Fruit fly (Drosophila melanogaster) whole organism, prepupa: ENCODE results near the gene CG31626.

Source experiments
- Blimp-1 ChIP-seq: fragments of 200-800 bp; sonication (Bioruptor generic); optimal IDR thresholded peaks from 3 replicates; lab custom pipeline; 2017; ENCODE audit warnings: missing biosample characterization, missing genetic modification characterization, mild to moderate bottlenecking, moderate library complexity, missing genetic modification reagents
- CG10669 ChIP-seq: fragments of 200-800 bp; sonication (Bioruptor generic); optimal IDR thresholded peaks from 3 replicates; lab custom pipeline; 2018; ENCODE audit warnings: missing biosample characterization, mild to moderate bottlenecking, missing genetic modification characterization, moderate library complexity
- CG11294 ChIP-seq: fragments of 200-800 bp; sonication (Bioruptor generic); IDR thresholded peaks from 2 replicates; pipeline ENCODE4 v1.3.6; 2022; ENCODE audit warnings: missing biosample characterization, missing genetic modification characterization
- CG15336 ChIP-seq: fragments of 200-800 bp; sonication (Bioruptor generic); IDR thresholded peaks from 2 replicates; pipeline ENCODE4 v1.3.6; 2022; ENCODE audit warnings: missing biosample characterization, missing genetic modification characterization
- CG16779 ChIP-seq: fragments of 200-800 bp; sonication (Bioruptor generic); optimal IDR thresholded peaks from 3 replicates; lab custom pipeline; 2017; ENCODE audit warnings: missing biosample characterization, mild to moderate bottlenecking, missing genetic modification characterization
- CG3032 ChIP-seq: fragments of 200-800 bp; optimal IDR thresholded peaks from 2 replicates; lab custom pipeline; 2019; ENCODE audit warnings: missing biosample characterization, mild to moderate bottlenecking, missing genetic modification characterization, moderate library complexity
- CG32006 ChIP-seq: fragments of 200-800 bp; sonication (Bioruptor generic); optimal IDR thresholded peaks from 3 replicates; lab custom pipeline; 2017; ENCODE audit warnings: missing biosample characterization, mild to moderate bottlenecking, missing genetic modification characterization
- CG6163 ChIP-seq: fragments of 200-800 bp; sonication (Bioruptor generic); IDR thresholded peaks from 3 replicates; pipeline ENCODE4 v1.3.6; 2022; ENCODE audit warnings: missing biosample characterization, missing genetic modification characterization
- CG6808 ChIP-seq: fragments of 200-800 bp; sonication (Bioruptor generic); optimal IDR thresholded peaks from 3 replicates; lab custom pipeline; 2017; ENCODE audit warnings: missing biosample characterization, missing genetic modification characterization, mild to moderate bottlenecking, moderate library complexity, missing genetic modification reagents
- CG6854 ChIP-seq: fragments of 200-800 bp; sonication (Bioruptor generic); optimal IDR thresholded peaks from 2 replicates; lab custom pipeline; 2017; ENCODE audit warnings: missing biosample characterization, mild to moderate bottlenecking, missing genetic modification characterization
- CG7368 ChIP-seq: fragments of 200-800 bp; sonication (Bioruptor generic); optimal IDR thresholded peaks from 3 replicates; lab custom pipeline; 2016; ENCODE audit warnings: missing biosample characterization, missing genetic modification characterization
- CG8119 ChIP-seq: fragments of 200-800 bp; sonication (Bioruptor generic); IDR thresholded peaks from 3 replicates; pipeline ENCODE4 v1.3.6; 2022; ENCODE audit warnings: missing biosample characterization, missing genetic modification characterization
- CG8319 ChIP-seq: fragments of 200-800 bp; sonication (Bioruptor generic); optimal IDR thresholded peaks from 3 replicates; lab custom pipeline; 2016; ENCODE audit warnings: missing biosample characterization, missing genetic modification characterization
- CG9139 ChIP-seq: fragments of 200-800 bp; sonication (Bioruptor generic); optimal IDR thresholded peaks from 3 replicates; lab custom pipeline; 2017; ENCODE audit warnings: missing biosample characterization, mild to moderate bottlenecking, missing genetic modification characterization
- Eip75B ChIP-seq: fragments of 200-800 bp; sonication (Bioruptor generic); optimal IDR thresholded peaks from 3 replicates; lab custom pipeline; 2016; ENCODE audit warnings: missing biosample characterization, missing genetic modification characterization
- Eip78C ChIP-seq: fragments of 200-800 bp; sonication (Bioruptor generic); peaks from one replicate; lab custom pipeline; 2016; ENCODE audit warnings: missing biosample characterization, missing genetic modification characterization
- Eip93F ChIP-seq: fragments of 200-800 bp; sonication (Bioruptor generic); optimal IDR thresholded peaks from 2 replicates; lab custom pipeline; 2016; ENCODE audit warnings: missing biosample characterization, mild to moderate bottlenecking, missing genetic modification characterization
- Ets21C ChIP-seq: fragments of 200-800 bp; sonication (Bioruptor generic); optimal IDR thresholded peaks from 3 replicates; lab custom pipeline; 2016; ENCODE audit warnings: missing biosample characterization, missing genetic modification characterization
- Gug ChIP-seq: fragments of 200-800 bp; sonication (Bioruptor generic); IDR thresholded peaks from 2 replicates; pipeline ENCODE4 v1.3.6; 2022; ENCODE audit warnings: missing biosample characterization, missing genetic modification characterization
- Hr38 ChIP-seq: sonication (Bioruptor generic); optimal IDR thresholded peaks from 2 replicates; lab custom pipeline; 2016; ENCODE audit warnings: missing biosample characterization, missing genetic modification characterization
- Smox ChIP-seq: fragments of 200-800 bp; sonication (Bioruptor generic); optimal IDR thresholded peaks from 3 replicates; lab custom pipeline; 2016; ENCODE audit warnings: missing biosample characterization, missing genetic modification characterization
- Sox14 ChIP-seq: fragments of 200-800 bp; sonication (Bioruptor generic); optimal IDR thresholded peaks from 3 replicates; lab custom pipeline; 2016; ENCODE audit warnings: missing biosample characterization, missing genetic modification characterization
- Sox15 ChIP-seq: fragments of 200-800 bp; sonication (Bioruptor generic); optimal IDR thresholded peaks from 3 replicates; lab custom pipeline; 2016; ENCODE audit warnings: missing biosample characterization, missing genetic modification characterization
- dac ChIP-seq: fragments of 200-800 bp; sonication (Bioruptor generic); optimal IDR thresholded peaks from 2 replicates; lab custom pipeline; 2017; ENCODE audit warnings: missing biosample characterization, mild to moderate bottlenecking, missing genetic modification characterization
- eg ChIP-seq: fragments of 200-800 bp; sonication (Bioruptor generic); IDR thresholded peaks from 3 replicates; pipeline ENCODE4 v1.3.6; 2022; ENCODE audit warnings: missing biosample characterization, missing genetic modification characterization
- esn ChIP-seq: fragments of 200-800 bp; sonication (Bioruptor generic); optimal IDR thresholded peaks from 2 replicates; lab custom pipeline; 2016; ENCODE audit warnings: missing biosample characterization, mild to moderate bottlenecking, missing genetic modification characterization, moderate library complexity
- fd59A ChIP-seq: fragments of 200-800 bp; sonication (Bioruptor generic); optimal IDR thresholded peaks from 2 replicates; lab custom pipeline; 2017; ENCODE audit warnings: missing biosample characterization, mild to moderate bottlenecking, missing genetic modification characterization, missing genetic modification reagents
- lz ChIP-seq: fragments of 200-800 bp; sonication (Bioruptor generic); optimal IDR thresholded peaks from 3 replicates; lab custom pipeline; 2016; ENCODE audit warnings: missing biosample characterization, missing genetic modification characterization
- net ChIP-seq: fragments of 200-800 bp; sonication (Bioruptor generic); optimal IDR thresholded peaks from 3 replicates; lab custom pipeline; 2016; ENCODE audit warnings: missing biosample characterization, missing genetic modification characterization
- salr ChIP-seq, 2 experiments: fragments of 200-800 bp; sonication (Bioruptor generic); optimal IDR thresholded peaks; 3 replicates each; lab custom pipeline; 2016 to 2018; ENCODE audit warnings: missing biosample characterization in 2 of 2, missing genetic modification characterization in 2 of 2, mild to moderate bottlenecking in 1 of 2
- spab ChIP-seq: fragments of 200-800 bp; sonication (Bioruptor generic); optimal IDR thresholded peaks from 2 replicates; lab custom pipeline; 2017; ENCODE audit warnings: missing biosample characterization, mild to moderate bottlenecking, missing genetic modification characterization, missing genetic modification reagents
- ss ChIP-seq, 2 experiments: fragments of 200-800 bp; sonication (Bioruptor generic); optimal IDR thresholded peaks; 2 replicates in 1 of 2; 3 replicates in 1 of 2; lab custom pipeline; 2017 to 2018; ENCODE audit warnings: mild to moderate bottlenecking in 2 of 2, missing biosample characterization in 2 of 2, missing genetic modification characterization in 2 of 2, moderate library complexity in 1 of 2
- svp ChIP-seq: fragments of 200-800 bp; sonication (Bioruptor generic); peaks from one replicate; lab custom pipeline; 2016; ENCODE audit warnings: missing biosample characterization, missing genetic modification characterization
- topi ChIP-seq: fragments of 200-800 bp; sonication (Bioruptor generic); optimal IDR thresholded peaks from 3 replicates; lab custom pipeline; 2016; ENCODE audit warnings: missing biosample characterization, missing genetic modification characterization
- vri ChIP-seq: fragments of 200-800 bp; sonication (Bioruptor generic); optimal IDR thresholded peaks from 3 replicates; lab custom pipeline; 2016; ENCODE audit warnings: missing biosample characterization, mild to moderate bottlenecking, missing genetic modification characterization

The CG31626 gene

DNA sequence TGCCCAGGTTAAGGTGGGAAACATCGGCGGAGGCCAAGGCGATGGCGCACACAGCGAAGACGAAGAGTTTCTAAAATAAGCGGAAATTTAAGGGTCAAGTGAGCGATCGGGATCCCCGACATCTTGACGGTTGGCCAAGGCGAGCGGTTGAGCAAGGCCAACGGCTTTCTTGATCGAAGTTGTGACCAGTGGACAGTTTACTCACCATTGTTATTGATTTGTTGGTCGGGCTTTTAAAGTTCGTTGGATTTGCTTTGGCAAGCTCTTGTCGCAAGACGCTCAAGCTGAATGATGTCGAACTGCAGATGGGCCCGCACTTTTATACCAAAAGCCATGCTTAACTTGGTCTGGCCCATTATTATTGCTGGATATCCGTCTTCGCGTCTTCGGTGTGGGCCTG lies 3.1 kb downstream of the CG31626 start:
- no peak for TF ChIP-seq svp (GFP tag; lab: Kevin White, UChicago)
- TF ChIP-seq fd59A (GFP tag; lab: Kevin White, UChicago): no peak
- no peak for TF ChIP-seq CG6808 (GFP tag; lab: Kevin White, UChicago)
- TF ChIP-seq dac (GFP tag; lab: Kevin White, UChicago): no peak
- no peak for TF ChIP-seq Gug (GFP tag; lab: Robert Waterston, UW)
- TF ChIP-seq Sox15 (GFP tag; lab: Kevin White, UChicago): no peak
- TF ChIP-seq ss (GFP tag; optimal IDR thresholded peaks at IDR 0.05; lab: Kevin White, UChicago): no peak
- no peak for TF ChIP-seq CG3032 (tag; lab: Kevin White, UChicago)
- TF ChIP-seq CG8319 (GFP tag; lab: Kevin White, UChicago): no peak
- no peak for TF ChIP-seq CG32006 (GFP tag; lab: Kevin White, UChicago)
- no peak for TF ChIP-seq CG11294 (GFP tag; lab: Robert Waterston, UW)
- TF ChIP-seq Eip75B: no peak
- TF ChIP-seq Hr38: no peak
- no peak for TF ChIP-seq topi (GFP tag; lab: Kevin White, UChicago)
- TF ChIP-seq lz (GFP tag; lab: Kevin White, UChicago): no peak
- TF ChIP-seq salr (GFP tag; optimal IDR thresholded peaks at IDR 0.05; lab: Kevin White, UChicago): no peak

DNA sequence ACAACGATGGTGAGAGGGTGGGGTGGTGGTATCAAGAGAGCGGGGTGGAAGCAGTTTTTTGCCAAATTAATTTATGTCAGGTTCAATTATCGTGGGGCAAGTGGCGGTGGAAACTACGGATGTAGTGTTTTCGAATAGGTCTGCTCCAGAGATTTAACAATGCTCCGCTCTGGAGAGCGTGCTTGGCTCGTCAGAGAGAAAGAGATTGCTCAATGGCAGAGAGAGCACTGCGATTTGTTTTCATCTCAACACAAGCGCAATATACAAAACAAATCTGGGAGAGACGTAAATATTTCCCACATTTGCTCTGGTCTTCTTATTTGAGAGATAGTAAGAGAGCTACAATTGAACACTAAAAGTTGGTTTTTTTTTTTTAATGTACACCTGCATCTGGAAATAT lies 14.8 kb downstream of the CG31626 start:
- TF ChIP-seq spab (GFP tag; lab: Kevin White, UChicago): no peak
- TF ChIP-seq net (GFP tag; lab: Kevin White, UChicago): no peak
- no peak for TF ChIP-seq CG10669 (GFP tag; lab: Kevin White, UChicago)
- peak; percentile 48; the same call in 1 of the 2 replicates for TF ChIP-seq CG15336 (GFP tag; lab: Robert Waterston, UW)
- TF ChIP-seq CG6808 (GFP tag; lab: Kevin White, UChicago): no peak

DNA sequence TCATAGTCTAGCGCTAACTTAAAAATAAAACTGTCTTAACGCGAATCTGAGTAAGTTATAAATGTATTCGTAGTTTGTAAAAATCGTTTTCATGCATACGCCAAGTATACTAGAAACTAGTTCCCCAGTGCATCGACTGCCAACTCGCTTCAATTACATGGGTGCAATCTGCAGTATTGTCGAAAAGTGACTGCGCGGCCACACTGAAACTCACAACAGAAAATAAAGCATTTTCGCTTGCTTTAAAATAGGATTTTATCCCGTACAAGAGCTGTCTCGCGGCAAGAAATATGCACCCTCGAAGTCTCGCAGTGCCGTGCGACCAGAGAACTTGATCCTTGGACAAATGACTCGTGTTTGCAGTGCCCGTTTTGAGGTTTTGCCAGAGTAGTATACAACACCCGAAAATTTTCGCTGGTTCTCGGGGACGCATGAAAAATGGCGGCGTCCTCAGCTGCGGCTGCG lies 15.4 kb downstream of the CG31626 start, which contains the start of gene CG8677:
Gene CG8677, plus strand, starts transcription at position 199 of the 465 bp plus-strand sequence.
- no peak for TF ChIP-seq Smox (GFP tag; lab: Kevin White, UChicago)
- TF ChIP-seq CG6163: 0 out of 3 replicates have a peak, but pooled peaks have one; percentile 41
- 0 out of 3 replicates have a peak, but pooled peaks have one; percentile 17 for TF ChIP-seq eg (GFP tag; lab: Robert Waterston, UW)

DNA sequence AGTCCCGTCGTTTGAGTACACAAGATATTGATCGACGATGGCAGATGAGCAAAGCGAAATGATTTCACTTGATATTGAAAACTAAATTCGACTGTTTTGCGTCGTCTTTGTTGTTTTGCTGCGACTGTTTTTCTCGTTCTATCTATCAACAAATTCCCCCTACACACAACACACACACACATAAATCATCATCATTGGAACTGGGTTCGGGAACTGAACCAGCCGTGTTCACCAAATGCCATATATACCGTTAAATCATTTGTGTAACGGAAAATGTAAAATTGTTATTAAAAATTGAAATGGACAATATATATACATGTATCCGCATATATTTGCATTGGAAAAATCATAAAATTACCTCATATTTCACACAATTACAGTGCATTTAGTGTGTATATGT lies 16.1 kb downstream of the CG31626 start, which contains the start of gene Atg18b:
Gene Atg18b, minus strand, starts transcription at position 177 of the 400 bp plus-strand sequence.
- TF ChIP-seq CG6854 (GFP tag; lab: Kevin White, UChicago) (no peak), Blimp-1 (peak; percentile 33)

DNA sequence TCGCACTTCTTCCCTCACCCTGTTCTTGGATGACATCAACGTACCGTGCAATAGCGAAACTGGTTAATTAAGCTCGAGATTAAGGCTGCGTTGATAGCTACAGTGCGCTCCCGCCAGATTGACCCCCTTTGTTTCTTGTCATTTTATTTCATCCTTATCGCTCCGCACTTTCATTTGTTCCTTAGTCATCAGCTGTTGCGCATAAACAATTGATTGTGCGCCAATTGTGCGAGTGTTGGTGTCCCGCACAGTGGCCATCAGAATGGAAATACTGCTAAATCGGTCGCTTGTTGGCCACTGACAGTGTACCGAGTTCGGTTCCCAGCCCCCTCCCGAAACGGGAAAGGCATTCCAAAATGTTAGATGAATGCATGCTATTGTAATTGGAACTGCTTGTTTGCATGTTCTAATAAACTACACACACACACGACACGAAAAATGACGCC lies 16.9 kb downstream of the CG31626 start:
- TF ChIP-seq CG9139 (GFP tag; lab: Kevin White, UChicago) (peak; percentile 16), CG6808 (GFP tag; lab: Kevin White, UChicago) (peak; percentile 16), CG15336 (GFP tag; lab: Robert Waterston, UW) (0 out of 2 replicates have a peak, but pooled peaks have one; percentile 20), net (GFP tag; lab: Kevin White, UChicago) (peak; percentile 20), fd59A (GFP tag; lab: Kevin White, UChicago) (no peak), CG16779 (no peak), ss (GFP tag; optimal IDR thresholded peaks at IDR 0.05; lab: Kevin White, UChicago) (peak; percentile 19 to 26), Eip78C (GFP tag; lab: Kevin White, UChicago) (peak; percentile 84), CG7368 (no peak), Eip75B (no peak), vri (GFP tag; lab: Kevin White, UChicago) (peak; percentile 65), CG6163 (0 out of 3 replicates have a peak, but pooled peaks have one; percentile 11), Blimp-1 (no peak), esn (GFP tag; lab: Kevin White, UChicago) (no peak), Sox14 (GFP tag; lab: Kevin White, UChicago) (peak; percentile 68), CG8119 (GFP tag; lab: Robert Waterston, UW) (no peak), svp (GFP tag; lab: Kevin White, UChicago) (peak; percentile 86), CG11294 (GFP tag; lab: Robert Waterston, UW) (no peak), CG8319 (GFP tag; lab: Kevin White, UChicago) (no peak), Ets21C (GFP tag; lab: Kevin White, UChicago) (no peak), Eip93F (GFP tag; lab: Kevin White, UChicago) (no peak), eg (GFP tag; lab: Robert Waterston, UW) (0 out of 3 replicates have a peak, but pooled peaks have one; percentile 56)
- TF ChIP-seq, all 60 proteins: peak for 11
